Fruit fly (Drosophila melanogaster) whole organism, wandering third instar larva: ENCODE results near the gene CG7872.

ENCODE experiments used
- CG32264 ChIP-seq: fragments of 200-800 bp; sonication (Bioruptor generic); optimal IDR thresholded peaks from 2 replicates; lab custom pipeline; 2016; ENCODE audit warnings: missing biosample characterization, missing genetic modification characterization
- CG9705 ChIP-seq: fragments of 200-800 bp; sonication (Bioruptor generic); optimal IDR thresholded peaks from 2 replicates; lab custom pipeline; 2018; ENCODE audit warnings: missing biosample characterization, mild to moderate bottlenecking, missing genetic modification characterization
- CrebA ChIP-seq: fragments of 200-800 bp; sonication (Bioruptor generic); optimal IDR thresholded peaks from 2 replicates; lab custom pipeline; 2016; ENCODE audit warnings: missing biosample characterization, mild to moderate bottlenecking, missing genetic modification characterization, borderline replicate concordance
- Dfd ChIP-seq: fragments of >200 bp; optimal IDR thresholded peaks from 2 replicates; lab custom pipeline; 2017; ENCODE audit warnings: missing biosample characterization, missing genetic modification characterization
- Dif ChIP-seq: fragments of 200-275, 200-300 bp; sonication (Bioruptor generic); optimal IDR thresholded peaks from 2 replicates; lab custom pipeline; 2018; ENCODE audit warnings: missing biosample characterization, missing genetic modification characterization; ENCODE audit not compliant: partially characterized antibody
- GATAd ChIP-seq: sonication (Bioruptor generic); optimal IDR thresholded peaks from 2 replicates; lab custom pipeline; 2016; ENCODE audit warnings: missing biosample characterization, missing genetic modification characterization
- HLH106 ChIP-seq: fragments of 200-800 bp; optimal IDR thresholded peaks from 3 replicates; lab custom pipeline; 2019; ENCODE audit warnings: missing biosample characterization, mild to moderate bottlenecking, missing genetic modification characterization, moderate library complexity
- Hr78 ChIP-seq: fragments of >200 bp; optimal IDR thresholded peaks from 2 replicates; lab custom pipeline; 2017; ENCODE audit warnings: missing biosample characterization, missing genetic modification characterization
- Hr83 ChIP-seq: fragments of 200-300 bp; sonication (Bioruptor generic); optimal IDR thresholded peaks from 2 replicates; lab custom pipeline; 2016; ENCODE audit warnings: missing biosample characterization, mild to moderate bottlenecking, missing genetic modification characterization, moderate library complexity; ENCODE audit not compliant: poor library complexity, severe bottlenecking
- Mio ChIP-seq: sonication (Bioruptor generic); optimal IDR thresholded peaks from 2 replicates; lab custom pipeline; 2016; ENCODE audit warnings: missing biosample characterization, missing genetic modification characterization
- Myc ChIP-seq: fragments of >200 bp; optimal IDR thresholded peaks from 2 replicates; lab custom pipeline; 2017
- N ChIP-seq: fragments of >200 bp; optimal IDR thresholded peaks from 2 replicates; lab custom pipeline; 2018; ENCODE audit warnings: missing biosample characterization, missing external identifiers, missing genetic modification characterization
- OdsH ChIP-seq: fragments of 200-800 bp; sonication (Bioruptor generic); optimal IDR thresholded peaks from 2 replicates; lab custom pipeline; 2016; ENCODE audit warnings: missing biosample characterization, mild to moderate bottlenecking, missing genetic modification characterization
- Sp1 ChIP-seq: fragments of 200-800 bp; sonication (Bioruptor generic); optimal IDR thresholded peaks from 3 replicates; lab custom pipeline; 2019; ENCODE audit warnings: missing biosample characterization, mild to moderate bottlenecking, missing genetic modification characterization, moderate library complexity
- Vsx2 ChIP-seq: fragments of 200-300, 225-300 bp; sonication (Bioruptor generic); optimal IDR thresholded peaks from 2 replicates; lab custom pipeline; 2018; ENCODE audit warnings: missing biosample characterization, missing genetic modification characterization; ENCODE audit not compliant: partially characterized antibody
- br ChIP-seq: fragments of 200-800 bp; sonication (Bioruptor generic); optimal IDR thresholded peaks from 2 replicates; lab custom pipeline; 2016; ENCODE audit warnings: missing biosample characterization, missing genetic modification characterization
- brk ChIP-seq: fragments of 200-800 bp; sonication (Bioruptor generic); optimal IDR thresholded peaks from 2 replicates; lab custom pipeline; 2016; ENCODE audit warnings: missing biosample characterization, mild to moderate bottlenecking, missing genetic modification characterization
- dl ChIP-seq, 2 experiments: fragments of 175-275, 200-275 bp in 1 of 2; fragments of 200-275 bp in 1 of 2; sonication (Bioruptor generic); optimal IDR thresholded peaks; lab custom pipeline; 2018; ENCODE audit warnings: mild to moderate bottlenecking in 2 of 2, missing biosample characterization in 2 of 2, missing genetic modification characterization in 2 of 2, moderate library complexity in 2 of 2; ENCODE audit not compliant: partially characterized antibody in 2 of 2, insufficient read depth in 1 of 2
- dmrt93B ChIP-seq: fragments of 200-800 bp; sonication (Bioruptor generic); optimal IDR thresholded peaks from 2 replicates; lab custom pipeline; 2018; ENCODE audit warnings: missing biosample characterization, mild to moderate bottlenecking, missing genetic modification characterization
- dsf ChIP-seq: sonication (Bioruptor generic); optimal IDR thresholded peaks from 2 replicates; lab custom pipeline; 2016; ENCODE audit warnings: missing biosample characterization, missing genetic modification characterization, borderline replicate concordance
- ey ChIP-seq: fragments of 200-800 bp; sonication (Bioruptor generic); optimal IDR thresholded peaks from 2 replicates; lab custom pipeline; 2016; ENCODE audit warnings: missing biosample characterization, missing genetic modification characterization
- foxo ChIP-seq, 2 experiments: fragments of 200-800 bp; sonication (Bioruptor generic); optimal IDR thresholded peaks; 2 replicates in 1 of 2; 3 replicates in 1 of 2; lab custom pipeline; 2016 to 2017; ENCODE audit warnings: missing biosample characterization in 2 of 2, missing genetic modification characterization in 2 of 2
- fru ChIP-seq: fragments of 200-800 bp; sonication (Bioruptor generic); optimal IDR thresholded peaks from 3 replicates; lab custom pipeline; 2016; ENCODE audit warnings: missing biosample characterization, mild to moderate bottlenecking, missing genetic modification characterization
- h ChIP-seq: fragments of 200-800 bp; sonication (Bioruptor generic); optimal IDR thresholded peaks from 3 replicates; lab custom pipeline; 2016; ENCODE audit warnings: missing biosample characterization, mild to moderate bottlenecking, missing genetic modification characterization
- jim ChIP-seq: fragments of 175-275, 200-325 bp; sonication (Bioruptor generic); optimal IDR thresholded peaks from 2 replicates; lab custom pipeline; 2016; ENCODE audit warnings: missing biosample characterization, mild to moderate bottlenecking, missing genetic modification characterization
- pan ChIP-seq: fragments of >200 bp; optimal IDR thresholded peaks from 2 replicates; lab custom pipeline; 2017
- psq ChIP-seq: fragments of 200-800 bp; sonication (Bioruptor generic); optimal IDR thresholded peaks from 3 replicates; lab custom pipeline; 2017; ENCODE audit warnings: missing biosample characterization, mild to moderate bottlenecking, missing genetic modification characterization, moderate library complexity
- rgr ChIP-seq: fragments of 200-800 bp; sonication (Bioruptor generic); optimal IDR thresholded peaks from 3 replicates; lab custom pipeline; 2016; ENCODE audit warnings: missing biosample characterization, mild to moderate bottlenecking, missing genetic modification characterization
- sage ChIP-seq: fragments of 200-800 bp; sonication (Bioruptor generic); optimal IDR thresholded peaks from 2 replicates; lab custom pipeline; 2016; ENCODE audit warnings: missing biosample characterization, mild to moderate bottlenecking, missing genetic modification characterization
- sv ChIP-seq: fragments of 200-800 bp; sonication (Bioruptor generic); optimal IDR thresholded peaks from 3 replicates; lab custom pipeline; 2016; ENCODE audit warnings: missing biosample characterization, missing genetic modification characterization
- tai ChIP-seq: sonication (Bioruptor generic); optimal IDR thresholded peaks from 2 replicates; lab custom pipeline; 2016; ENCODE audit warnings: missing biosample characterization, missing genetic modification characterization
- usp ChIP-seq: fragments of >200 bp; optimal IDR thresholded peaks from 2 replicates; lab custom pipeline; 2017; ENCODE audit warnings: missing biosample characterization, missing genetic modification characterization
- woc ChIP-seq: sonication (Bioruptor generic); optimal IDR thresholded peaks from 2 replicates; lab custom pipeline; 2016; ENCODE audit warnings: missing biosample characterization, mild to moderate bottlenecking, missing genetic modification characterization

The CG7872 gene

dm6 chrX:15579579-15579978 is 1.6 kb downstream of the CG7872 start (continued):
- TF ChIP-seq Mio (GFP tag; lab: Kevin White, UChicago) (peak; percentile 83), usp (no peak), dmrt93B (GFP tag; lab: Kevin White, UChicago) (peak; percentile 94), h (GFP tag; lab: Kevin White, UChicago) (peak; percentile 98), foxo (GFP tag; optimal IDR thresholded peaks at IDR 0.05; lab: Kevin White, UChicago) (peak; percentile 95 to 99), woc (GFP tag; lab: Kevin White, UChicago) (peak; percentile 97), jim (GFP tag; lab: Kevin White, UChicago) (peak; percentile 85), fru (GFP tag; lab: Kevin White, UChicago) (peak; percentile 97), OdsH (peak; percentile 96), pan (lab: Kevin White, UChicago) (no peak)

- TF ChIP-seq CrebA (GFP tag; lab: Kevin White, UChicago) (no peak), sage (GFP tag; lab: Kevin White, UChicago) (no peak), psq (GFP tag; lab: Kevin White, UChicago) (peak; percentile 46), rgr (GFP tag; lab: Kevin White, UChicago) (peak; percentile 68), ey (peak; percentile 60), fru (GFP tag; lab: Kevin White, UChicago) (peak; percentile 65), N (GFP tag; lab: Kevin White, UChicago) (no peak), GATAd (GFP tag; lab: Kevin White, UChicago) (peak; percentile 54), CG9705 (peak; percentile 19), br (GFP tag; lab: Kevin White, UChicago) (peak; percentile 43), foxo (GFP tag; optimal IDR thresholded peaks at IDR 0.05; lab: Kevin White, UChicago) (peak in 1 of 2 experiments; percentile 66), Myc (lab: Kevin White, UChicago) (peak; percentile 32), woc (GFP tag; lab: Kevin White, UChicago) (peak; percentile 71), dsf (GFP tag; lab: Kevin White, UChicago) (no peak), Dif (GFP tag; lab: Kevin White, UChicago) (no peak), h (GFP tag; lab: Kevin White, UChicago) (peak; percentile 66), OdsH (peak; percentile 29), Vsx2 (GFP tag; lab: Kevin White, UChicago) (no peak), sv (GFP tag; lab: Kevin White, UChicago) (peak; percentile 23), HLH106 (peak; percentile 63), dmrt93B (GFP tag; lab: Kevin White, UChicago) (peak; percentile 35), Sp1 (peak; percentile 55)
Observed at dm6 chrX:15582853-15583252, 4.8 kb downstream of the CG7872 start, which contains the start of the genes CG9215 and CG8097. Gene CG9215 (minus strand): TSS chrX:15582874. Gene CG8097 (plus strand): TSS chrX:15583159.

dm6 chrX:15583842-15584441 is 5.9 kb downstream of the CG7872 start:
- no peak for TF ChIP-seq woc (GFP tag; lab: Kevin White, UChicago)
- peak; percentile 1 for TF ChIP-seq Myc (lab: Kevin White, UChicago)

- TF ChIP-seq Hr83 (GFP tag; lab: Kevin White, UChicago): no peak
- TF ChIP-seq tai (GFP tag; lab: Kevin White, UChicago): no peak
- TF ChIP-seq Mio (GFP tag; lab: Kevin White, UChicago): no peak
- no peak for TF ChIP-seq rgr (GFP tag; lab: Kevin White, UChicago)
- no peak for TF ChIP-seq Dfd
- no peak for TF ChIP-seq dmrt93B (GFP tag; lab: Kevin White, UChicago)
- TF ChIP-seq foxo (GFP tag; optimal IDR thresholded peaks at IDR 0.05; lab: Kevin White, UChicago): no peak
- TF ChIP-seq woc (GFP tag; lab: Kevin White, UChicago): no peak
- no peak for TF ChIP-seq CG32264 (GFP tag; lab: Kevin White, UChicago)
- no peak for TF ChIP-seq dl (GFP tag; optimal IDR thresholded peaks at IDR 0.05; lab: Kevin White, UChicago; ENCODE audit: insufficient read depth in 1 of 2, partially characterized antibody in 2 of 2)
- no peak for TF ChIP-seq sv (GFP tag; lab: Kevin White, UChicago)
- TF ChIP-seq brk (GFP tag; lab: Kevin White, UChicago): no peak
- no peak for TF ChIP-seq fru (GFP tag; lab: Kevin White, UChicago)
- no peak for TF ChIP-seq Hr78 (GFP tag; lab: Kevin White, UChicago)
- TF ChIP-seq OdsH: no peak
- TF ChIP-seq psq (GFP tag; lab: Kevin White, UChicago): no peak
Observed at dm6 chrX:15587433-15587832, 9.4 kb downstream of the CG7872 start, which contains the start of gene Alp11. Gene Alp11 (plus strand): TSS chrX:15587733.
